Fruit fly (Drosophila melanogaster): ENCODE data around the gene CG15459.

The CG15459 gene

DNA sequence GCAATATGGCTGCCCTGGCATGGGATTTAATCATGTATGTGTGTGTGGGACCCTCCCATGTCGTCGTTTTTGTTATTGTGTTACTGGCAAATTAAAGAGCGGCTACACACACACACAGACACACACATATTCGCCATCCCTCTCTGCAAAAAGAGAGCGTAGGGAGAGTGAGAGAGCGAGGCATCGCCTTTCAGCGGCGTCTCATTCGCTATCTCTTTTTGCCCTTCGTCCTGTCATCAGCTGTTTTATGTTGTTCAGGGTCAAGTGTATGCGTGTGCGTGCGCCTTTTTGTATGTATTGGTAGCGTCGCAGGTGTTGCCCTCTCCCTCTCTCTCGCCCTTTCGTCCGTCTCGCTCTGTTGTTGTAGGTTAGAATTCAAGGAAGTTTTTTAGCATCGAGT is 23.5 kb upstream of the CG15459 start (continued):
- TF ChIP-seq CG7987 (GFP tag; optimal IDR thresholded peaks at IDR 0.05) (no peak), CG1832 (GFP tag; optimal IDR thresholded peaks at IDR 0.05) (peak; percentile 44), CG8478 (optimal IDR thresholded peaks at IDR 0.05) (no peak), ato (GFP tag; IDR thresholded peaks at IDR 0.05; ENCODE audit: partially characterized antibody) (no peak), dan (GFP tag; IDR thresholded peaks at IDR 0.05) (no peak), scrt (GFP tag; optimal IDR thresholded peaks at IDR 0.05) (peak; percentile 47), Trl (optimal IDR thresholded peaks at IDR 0.05) (peak; percentile 7 to 57), Trl (GFP tag; optimal IDR thresholded peaks at IDR 0.05) (no peak), BEAF-32 (GFP tag; optimal IDR thresholded peaks at IDR 0.05) (no peak), klu (GFP tag; IDR thresholded peaks at IDR 0.05) (no peak), peb (GFP tag; IDR thresholded peaks at IDR 0.05) (no peak), zen2 (GFP tag; IDR thresholded peaks at IDR 0.05; ENCODE audit: partially characterized antibody) (no peak), fd3F (GFP tag; optimal IDR thresholded peaks at IDR 0.05) (no peak), Side (GFP tag; optimal IDR thresholded peaks at IDR 0.05) (no peak), az2 (GFP tag; optimal IDR thresholded peaks at IDR 0.05) (no peak)

DNA sequence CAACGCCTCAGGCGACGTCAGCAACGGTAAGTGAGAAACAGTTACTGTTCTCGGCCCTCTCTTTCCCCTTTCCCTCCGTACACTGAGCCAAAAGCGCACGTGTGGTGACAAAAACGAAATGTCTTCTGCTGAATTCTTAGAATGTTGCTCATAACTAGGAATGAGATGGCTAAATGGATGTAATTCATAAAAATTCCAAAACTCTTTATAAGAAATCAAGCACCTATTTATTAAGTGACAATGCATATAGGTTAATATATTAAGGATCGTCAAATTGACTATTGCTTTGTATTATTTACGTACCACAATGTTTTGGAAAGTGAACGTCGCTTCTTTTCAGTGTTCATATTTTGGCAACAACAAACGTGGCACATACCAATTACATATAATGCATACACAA is 21.2 kb upstream of the CG15459 start:
- TF ChIP-seq lab (GFP tag; optimal IDR thresholded peaks at IDR 0.05) (peak; percentile 69), sqz (GFP tag; optimal IDR thresholded peaks at IDR 0.05) (no peak), ems (GFP tag; optimal IDR thresholded peaks at IDR 0.05) (peak; percentile 11), Fer3 (tag; optimal IDR thresholded peaks at IDR 0.05) (peak; percentile 22), hkb (optimal IDR thresholded peaks at IDR 0.05) (no peak), hkb (GFP tag; IDR thresholded peaks at IDR 0.05) (no peak), so (GFP tag; IDR thresholded peaks at IDR 0.05) (no peak), Blimp-1 (GFP tag; optimal IDR thresholded peaks at IDR 0.05) (no peak), CG7556 (GFP tag; optimal IDR thresholded peaks at IDR 0.05) (peak; percentile 59), gsb-n (tag; optimal IDR thresholded peaks at IDR 0.05) (no peak), CG32532 (GFP tag; IDR thresholded peaks at IDR 0.05) (peak; percentile 50; the same call in 1 of the 2 replicates), row (GFP tag; IDR thresholded peaks at IDR 0.05) (peak; percentile 53; the same call in 2 of the 3 replicates), CG7372 (GFP tag; IDR thresholded peaks at IDR 0.05) (no peak), Asciz (GFP tag; optimal IDR thresholded peaks at IDR 0.05) (no peak), zfh2 (GFP tag; optimal IDR thresholded peaks at IDR 0.05) (peak; percentile 22), CG2202 (tag; optimal IDR thresholded peaks at IDR 0.05) (no peak), sens (GFP tag) (peak; percentile 58), Elba2 (GFP tag; optimal IDR thresholded peaks at IDR 0.05) (no peak), crol (GFP tag; IDR thresholded peaks at IDR 0.05) (no peak), CG4360 (GFP tag; IDR thresholded peaks at IDR 0.05) (no peak), HmgZ (tag; optimal IDR thresholded peaks at IDR 0.05) (peak; percentile 43), lilli (GFP tag; optimal IDR thresholded peaks at IDR 0.05) (peak; percentile 49), Doc2 (GFP tag; IDR thresholded peaks at IDR 0.05) (no peak), sob (GFP tag; IDR thresholded peaks at IDR 0.05) (0 out of 2 replicates have a peak, but pooled peaks have one; percentile 33), Doc3 (GFP tag; IDR thresholded peaks at IDR 0.05; ENCODE audit: partially characterized antibody) (no peak), sug (tag; optimal IDR thresholded peaks at IDR 0.05) (peak; percentile 27), BtbVII (GFP tag; optimal IDR thresholded peaks at IDR 0.05) (peak; percentile 28), CG15269 (tag; optimal IDR thresholded peaks at IDR 0.05) (peak; percentile 45), chinmo (GFP tag; IDR thresholded peaks at IDR 0.05; ENCODE audit: partially characterized antibody) (no peak), CG1024 (GFP tag; IDR thresholded peaks at IDR 0.05) (no peak), repo (GFP tag; optimal IDR thresholded peaks at IDR 0.05) (no peak), CG14441 (GFP tag; IDR thresholded peaks at IDR 0.05) (no peak), CG2678 (tag; optimal IDR thresholded peaks at IDR 0.05) (peak; percentile 69), CG10565 (GFP tag; optimal IDR thresholded peaks at IDR 0.05) (no peak), Sox102F (GFP tag; optimal IDR thresholded peaks at IDR 0.05) (peak; percentile 33), CG7839 (tag; optimal IDR thresholded peaks at IDR 0.05) (peak; percentile 41), p53 (GFP tag; optimal IDR thresholded peaks at IDR 0.05) (no peak)
